Worm (Caenorhabditis elegans): ENCODE data around the gene spe-26.

ce11 chrIV:10381035-10381434, 10.7 kb downstream of the spe-26 start:
- TF ChIP-seq pha-4 (tag; optimal IDR thresholded peaks at IDR 0.05): no peak
- no peak for TF ChIP-seq pag-3 (tag; optimal IDR thresholded peaks at IDR 0.05; ENCODE audit: borderline replicate concordance)
- TF ChIP-seq nfya-1 (tag; optimal IDR thresholded peaks at IDR 0.05): no peak
- no peak for TF ChIP-seq fkh-10 (GFP tag; optimal IDR thresholded peaks at IDR 0.05)
- no peak for TF ChIP-seq tbx-2 (tag; optimal IDR thresholded peaks at IDR 0.05)
- no peak for TF ChIP-seq pqm-1 (tag; optimal IDR thresholded peaks at IDR 0.05)
- TF ChIP-seq ref-2 (tag; optimal IDR thresholded peaks at IDR 0.05): no peak
- TF ChIP-seq nhr-232 (tag; optimal IDR thresholded peaks at IDR 0.05): no peak
- no peak for TF ChIP-seq C38D4.7 (GFP tag; optimal IDR thresholded peaks at IDR 0.05)
- no peak for TF ChIP-seq ceh-6 (GFP tag; optimal IDR thresholded peaks at IDR 0.05)
- TF ChIP-seq ama-1 (optimal IDR thresholded peaks at IDR 0.05): no peak

All from whole organism, late embryonic.